Worm (Caenorhabditis elegans) whole organism, L1 larva: Measurements from ENCODE around the gene T22H9.1.

Source experiments
- alr-1 ChIP-seq: fragments of 200-800 bp; sonication (Bioruptor generic); optimal IDR thresholded peaks from 2 replicates; lab custom pipeline; 2018; ENCODE audit warnings: borderline replicate concordance, mild to moderate bottlenecking, missing genetic modification characterization, missing compliant biosample characterization
- aly-2 ChIP-seq: fragments of 150-350 bp; optimal IDR thresholded peaks from 2 replicates; lab custom pipeline; 2014; ENCODE audit warnings: missing biosample characterization, missing genetic modification characterization
- lsy-2 ChIP-seq, 2 experiments: fragments of 150-350 bp; optimal IDR thresholded peaks; 2 replicates each; lab custom pipeline; 2014; ENCODE audit warnings: missing biosample characterization in 2 of 2, missing genetic modification characterization in 2 of 2
- nhr-11 ChIP-seq: fragments of 150-350 bp; optimal IDR thresholded peaks from 2 replicates; lab custom pipeline; 2014; ENCODE audit warnings: missing biosample characterization, missing genetic modification characterization
- nhr-12 ChIP-seq: sonication (generic microtip); optimal IDR thresholded peaks from 2 replicates; lab custom pipeline; 2017; ENCODE audit warnings: missing biosample characterization, missing genetic modification characterization
- nhr-28 ChIP-seq: fragments of 150-350 bp; optimal IDR thresholded peaks from 2 replicates; lab custom pipeline; 2014; ENCODE audit warnings: missing biosample characterization, missing genetic modification characterization
- rnt-1 ChIP-seq: sonication (generic microtip); optimal IDR thresholded peaks from 2 replicates; lab custom pipeline; 2016; ENCODE audit warnings: mild to moderate bottlenecking, missing genetic modification characterization, moderate library complexity, missing compliant biosample characterization
- sup-37 ChIP-seq: fragments of 200-800 bp; sonication (Bioruptor generic); optimal IDR thresholded peaks from 2 replicates; lab custom pipeline; 2018; ENCODE audit warnings: mild to moderate bottlenecking, missing genetic modification characterization, missing compliant biosample characterization
- xbp-1 ChIP-seq: sonication (generic microtip); optimal IDR thresholded peaks from 2 replicates; lab custom pipeline; 2016; ENCODE audit warnings: missing genetic modification characterization, missing compliant biosample characterization

DNA sequence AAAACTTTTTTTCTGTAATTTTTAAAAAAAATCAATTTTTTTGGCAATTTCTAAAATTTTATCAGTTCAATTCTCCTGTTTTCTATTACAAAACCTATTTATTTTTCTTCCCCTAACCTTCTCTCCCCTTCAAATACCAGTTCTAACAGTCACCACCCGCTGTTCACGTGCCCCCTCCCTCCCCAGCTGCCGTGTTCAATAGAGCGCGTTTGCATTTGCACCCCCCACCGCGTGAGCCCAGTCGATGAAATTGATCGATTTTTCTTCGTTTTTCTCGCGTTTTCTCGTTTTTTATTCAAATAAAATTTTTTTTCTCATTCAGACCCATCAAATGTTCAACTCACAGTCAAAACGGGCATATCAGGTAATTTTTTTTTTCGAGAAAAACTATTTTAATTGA, 10.5 kb upstream of the T22H9.1 start, which contains the start of gene atg-9:
- TF ChIP-seq lsy-2 (tag; optimal IDR thresholded peaks at IDR 0.05; lab: Kevin White, UChicago) (peak; percentile 70 to 77), nhr-12 (no peak), nhr-11 (no peak), aly-2 (tag; lab: Kevin White, UChicago) (no peak), alr-1 (tag; lab: Kevin White, UChicago) (no peak), nhr-28 (tag; lab: Kevin White, UChicago) (no peak), sup-37 (GFP tag; lab: Kevin White, UChicago) (no peak), xbp-1 (peak; percentile 40), rnt-1 (tag; lab: Kevin White, UChicago) (peak; percentile 61)
